Worm (Caenorhabditis elegans): ENCODE measurements around the gene C47D12.4.

DNA sequence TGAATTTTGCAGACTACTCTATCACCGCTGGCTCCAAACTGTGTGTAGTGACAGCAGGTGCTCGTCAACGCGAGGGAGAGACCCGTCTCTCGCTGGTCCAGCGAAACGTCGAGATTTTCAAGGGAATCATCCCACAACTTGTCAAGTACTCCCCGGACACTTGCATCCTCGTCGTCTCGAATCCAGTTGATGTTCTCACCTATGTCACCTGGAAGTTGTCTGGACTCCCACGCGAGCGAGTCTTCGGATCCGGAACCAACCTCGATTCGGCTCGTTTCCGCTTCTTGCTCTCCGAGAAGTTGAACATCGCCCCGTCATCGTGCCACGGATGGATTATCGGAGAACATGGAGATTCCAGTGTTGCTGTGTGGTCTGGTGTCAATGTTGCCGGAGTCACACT is 44.0 kb downstream of the C47D12.4 start:
- TF ChIP-seq med-1 (GFP tag; optimal IDR thresholded peaks at IDR 0.05; ENCODE audit: insufficient read depth) (no peak), ref-1 (GFP tag; conservative IDR thresholded peaks at IDR 0.05) (no peak), ztf-29 (GFP tag; IDR thresholded peaks at IDR 0.05) (no peak)

Data from whole organism, midembryonic.